Worm (Caenorhabditis elegans): ENCODE measurements around the gene Y27F2A.10.
"Not testable (repeated sequence)": the region's sequence is repeated elsewhere in the genome, so short reads cannot be mapped to it uniquely, and the experiment has no call there.

Gene Y27F2A.10

DNA sequence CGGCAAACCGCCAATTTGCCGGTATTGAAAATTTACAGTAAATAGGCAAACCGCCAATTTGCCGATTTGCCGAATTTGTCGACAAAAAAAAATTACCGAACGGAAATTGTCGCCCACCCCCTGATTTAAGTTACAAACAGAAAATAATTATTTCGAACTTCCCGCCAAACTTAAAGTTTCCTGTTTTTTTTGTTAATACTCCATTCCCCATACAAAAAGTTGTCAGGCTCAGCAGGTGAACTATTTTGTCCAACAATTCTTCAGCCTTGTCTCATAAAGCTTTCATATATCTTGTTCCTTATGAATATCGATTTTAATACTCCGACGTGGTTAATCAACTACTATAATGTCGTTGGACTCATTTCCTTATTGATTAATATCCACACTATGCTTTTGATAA is 31.3 kb upstream of the Y27F2A.10 start, which contains the start of gene sri-50:
sri-50 (plus strand) TSS at position 301 of the 400 bp plus-strand sequence.
- TF ChIP-seq F13C5.2 (tag; optimal IDR thresholded peaks at IDR 0.05) (no peak), sea-1 (GFP tag; conservative IDR thresholded peaks at IDR 0.05) (no peak), ets-7 (tag; optimal IDR thresholded peaks at IDR 0.05) (no peak), hmg-4 (GFP tag; optimal IDR thresholded peaks at IDR 0.05) (no peak), ama-1 (optimal IDR thresholded peaks at IDR 0.05) (no peak), pes-1 (GFP tag; IDR thresholded peaks at IDR 0.05) (no peak), scrt-1 (GFP tag; IDR thresholded peaks at IDR 0.05) (no peak), ceh-13 (GFP tag; optimal IDR thresholded peaks at IDR 0.05) (no peak), ceh-36 (tag; optimal IDR thresholded peaks at IDR 0.05) (no peak), tra-4 (tag; optimal IDR thresholded peaks at IDR 0.05) (no peak)

DNA sequence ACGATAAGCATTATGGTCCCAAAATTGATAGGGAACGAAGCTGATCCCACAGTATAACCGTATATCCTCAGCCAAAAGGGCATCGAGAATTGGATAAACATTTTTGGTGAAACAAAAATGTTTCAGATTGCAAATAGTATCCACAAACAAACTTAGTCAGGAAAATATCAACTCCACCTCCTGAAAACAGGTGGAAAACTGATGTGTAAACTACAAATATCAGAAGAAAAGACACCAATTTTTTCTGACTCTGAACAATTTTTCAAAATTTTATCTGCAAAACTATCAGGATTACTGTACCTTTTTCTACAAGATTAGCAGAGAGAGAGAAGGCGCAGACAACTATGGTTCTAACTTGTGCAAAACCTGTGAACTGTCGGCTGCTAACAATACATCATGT is 30.4 kb upstream of the Y27F2A.10 start, which contains the start of gene sri-53:
sri-53 (minus strand) TSS at position 101 of the 400 bp plus-strand sequence.
- TF ChIP-seq F13C5.2 (tag; optimal IDR thresholded peaks at IDR 0.05) (no peak), tbx-11 (GFP tag; IDR thresholded peaks at IDR 0.05) (no peak), tra-4 (tag; optimal IDR thresholded peaks at IDR 0.05) (no peak), hmg-4 (GFP tag; optimal IDR thresholded peaks at IDR 0.05) (no peak), flt-1 (GFP tag; IDR thresholded peaks at IDR 0.05) (no peak), hmbx-1 (tag; optimal IDR thresholded peaks at IDR 0.05) (no peak)

DNA sequence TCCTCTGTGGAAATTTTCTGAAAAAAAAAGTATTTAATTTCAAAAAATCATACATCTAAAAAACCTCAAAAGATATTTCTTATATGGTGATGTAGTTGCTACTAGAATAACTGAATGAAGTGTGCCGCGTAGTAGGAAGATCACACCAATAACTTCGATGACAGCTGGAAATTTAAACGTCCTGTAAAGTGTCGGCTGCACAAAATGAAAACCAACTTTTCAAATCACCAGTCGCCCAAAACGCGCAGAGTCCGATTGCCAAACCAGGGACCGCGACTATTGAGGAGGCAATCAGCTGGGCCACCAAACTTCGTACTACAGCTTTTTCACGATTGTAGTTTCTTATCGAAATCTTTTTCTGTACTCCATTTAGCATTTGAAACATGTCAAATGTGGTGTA is 29.2 kb upstream of the Y27F2A.10 start, which contains the start of gene sri-48:
sri-48 (minus strand) TSS at position 101 of the 400 bp plus-strand sequence.
- not testable (repeated sequence) for TF ChIP-seq sea-1 (GFP tag; conservative IDR thresholded peaks at IDR 0.05); ceh-13 (GFP tag; optimal IDR thresholded peaks at IDR 0.05); hmbx-1 (tag; optimal IDR thresholded peaks at IDR 0.05)

DNA sequence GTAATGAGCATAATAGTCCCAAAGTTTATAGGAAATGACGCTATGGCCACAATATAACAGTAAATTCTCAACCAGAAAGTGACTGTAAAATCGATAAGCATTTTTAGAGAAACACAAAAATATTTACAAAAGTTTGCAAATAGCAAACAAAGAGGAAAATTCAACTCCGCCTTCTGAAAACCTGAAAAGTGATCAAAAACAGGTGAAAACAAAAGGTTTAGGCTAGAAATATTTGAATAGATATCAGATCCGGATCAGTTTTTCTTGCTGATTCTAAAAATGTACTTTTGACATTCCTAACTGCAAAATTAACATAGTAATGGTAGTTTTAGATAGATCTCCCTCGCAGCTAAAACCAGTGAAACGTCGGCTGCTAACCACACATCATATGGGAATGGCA is 26.9 kb upstream of the Y27F2A.10 start, which contains the start of gene sri-51:
sri-51 (minus strand) TSS at position 101 of the 400 bp plus-strand sequence.
- TF ChIP-seq ceh-13 (GFP tag; optimal IDR thresholded peaks at IDR 0.05) (no peak), tra-4 (tag; optimal IDR thresholded peaks at IDR 0.05) (no peak), ama-1 (optimal IDR thresholded peaks at IDR 0.05) (no peak), tbx-37 (GFP tag; conservative IDR thresholded peaks at IDR 0.05) (no peak), aly-1 (tag; optimal IDR thresholded peaks at IDR 0.05) (no peak), tbx-11 (GFP tag; IDR thresholded peaks at IDR 0.05) (no peak), hmbx-1 (tag; optimal IDR thresholded peaks at IDR 0.05) (no peak), hnd-1 (tag; optimal IDR thresholded peaks at IDR 0.05) (no peak)

DNA sequence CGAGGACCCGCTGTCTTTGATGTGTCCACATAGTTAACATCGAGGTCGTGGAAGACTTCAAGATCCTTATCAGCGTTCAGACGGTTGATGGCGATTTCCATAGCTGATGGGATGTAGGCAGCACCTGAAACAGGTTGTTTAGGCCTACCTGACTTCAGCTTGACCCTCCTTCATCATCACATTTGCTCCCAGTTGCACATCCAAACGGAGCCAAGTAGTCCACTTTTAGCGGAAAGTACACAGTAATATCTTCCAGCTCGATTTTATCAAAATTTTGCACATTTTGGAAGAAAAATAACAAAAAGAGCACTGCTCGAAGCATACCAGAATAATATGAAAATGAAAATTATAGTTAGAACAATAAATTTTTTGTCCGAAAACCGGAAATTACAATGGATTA is 24.9 kb upstream of the Y27F2A.10 start, which contains the start of gene gcy-15:
gcy-15 (minus strand) TSS at position 101 of the 400 bp plus-strand sequence.
- TF ChIP-seq B0310.2 (tag; optimal IDR thresholded peaks at IDR 0.05) (no peak), tbx-37 (GFP tag; conservative IDR thresholded peaks at IDR 0.05) (no peak), hnd-1 (tag; optimal IDR thresholded peaks at IDR 0.05) (no peak), ama-1 (optimal IDR thresholded peaks at IDR 0.05) (no peak), hmbx-1 (tag; optimal IDR thresholded peaks at IDR 0.05) (no peak), ets-7 (tag; optimal IDR thresholded peaks at IDR 0.05) (no peak), ceh-13 (GFP tag; optimal IDR thresholded peaks at IDR 0.05) (no peak), ceh-36 (tag; optimal IDR thresholded peaks at IDR 0.05) (no peak)

DNA sequence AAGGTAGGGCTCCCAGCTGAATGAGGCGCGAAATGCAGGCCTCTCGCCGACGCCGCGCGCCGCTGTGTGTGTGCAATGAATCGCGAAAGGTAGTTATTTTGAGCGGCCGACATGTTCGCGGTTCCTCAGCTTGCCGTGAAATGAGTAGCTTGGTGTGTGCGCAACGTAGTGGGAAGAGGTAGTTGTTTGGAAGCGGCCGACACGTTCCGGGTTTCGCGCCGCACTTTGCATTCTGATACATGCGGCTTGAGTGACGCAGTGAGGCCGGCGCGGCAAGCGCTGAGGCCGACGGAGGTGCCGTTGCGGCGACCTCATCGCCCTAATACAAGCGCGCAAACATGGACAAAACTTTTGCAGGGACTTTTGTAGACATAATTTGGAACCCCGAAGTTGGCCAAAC is 23.7 kb upstream of the Y27F2A.10 start:
- no peak for TF ChIP-seq hnd-1 (tag; optimal IDR thresholded peaks at IDR 0.05)
- no peak for TF ChIP-seq aly-1 (tag; optimal IDR thresholded peaks at IDR 0.05)
- TF ChIP-seq tbx-37 (GFP tag; conservative IDR thresholded peaks at IDR 0.05) = no peak
- no peak for TF ChIP-seq sea-1 (GFP tag; conservative IDR thresholded peaks at IDR 0.05)

DNA sequence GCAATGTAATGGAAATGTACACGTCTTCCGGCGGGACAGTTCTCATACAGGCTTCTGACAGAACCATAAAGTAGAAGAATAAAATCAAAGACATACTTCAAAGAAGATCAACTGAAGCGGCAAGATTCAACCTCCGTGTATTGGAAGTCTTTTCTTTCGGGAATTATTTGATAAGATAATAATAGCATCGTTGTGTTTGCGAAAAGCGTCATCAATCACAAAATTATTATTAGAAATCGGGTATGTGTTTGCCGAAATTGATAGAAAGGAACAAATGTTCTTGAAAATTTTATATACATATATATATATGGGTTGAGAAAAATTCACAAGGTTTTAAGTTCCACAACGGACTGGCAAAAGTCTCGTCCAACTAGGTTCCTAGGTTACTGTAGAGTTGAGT is 19.5 kb upstream of the Y27F2A.10 start, which contains the start of gene Y27F2A.9:
Y27F2A.9 (minus strand) TSS at position 101 of the 400 bp plus-strand sequence.
- not testable (repeated sequence) for TF ChIP-seq tra-4 (tag; optimal IDR thresholded peaks at IDR 0.05); tbx-11 (GFP tag; IDR thresholded peaks at IDR 0.05); hmg-4 (GFP tag; optimal IDR thresholded peaks at IDR 0.05)

DNA sequence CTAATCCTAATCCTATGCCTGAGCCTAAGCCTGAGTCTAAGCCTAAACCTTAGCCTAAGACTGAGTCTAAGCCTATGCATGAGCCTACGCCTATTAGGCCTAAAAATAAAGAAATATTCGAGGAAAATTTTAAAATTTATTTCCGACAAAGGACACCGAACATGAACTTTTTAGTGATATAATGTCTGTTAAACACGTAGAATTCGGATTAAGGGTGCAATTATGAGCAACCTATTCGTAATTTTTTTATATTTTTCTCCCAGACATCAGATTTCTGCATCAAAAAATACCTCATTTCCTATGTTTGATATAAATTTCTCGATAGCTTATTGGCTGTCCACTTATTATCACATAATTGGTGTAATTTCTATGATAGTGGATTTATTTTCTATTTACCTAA is 17.0 kb upstream of the Y27F2A.10 start, which contains the start of gene Y27F2A.11:
Y27F2A.11 (plus strand) TSS at position 301 of the 400 bp plus-strand sequence.
- TF ChIP-seq sea-1 (GFP tag; conservative IDR thresholded peaks at IDR 0.05); hmg-4 (GFP tag; optimal IDR thresholded peaks at IDR 0.05); ceh-13 (GFP tag; optimal IDR thresholded peaks at IDR 0.05): not testable (repeated sequence)

DNA sequence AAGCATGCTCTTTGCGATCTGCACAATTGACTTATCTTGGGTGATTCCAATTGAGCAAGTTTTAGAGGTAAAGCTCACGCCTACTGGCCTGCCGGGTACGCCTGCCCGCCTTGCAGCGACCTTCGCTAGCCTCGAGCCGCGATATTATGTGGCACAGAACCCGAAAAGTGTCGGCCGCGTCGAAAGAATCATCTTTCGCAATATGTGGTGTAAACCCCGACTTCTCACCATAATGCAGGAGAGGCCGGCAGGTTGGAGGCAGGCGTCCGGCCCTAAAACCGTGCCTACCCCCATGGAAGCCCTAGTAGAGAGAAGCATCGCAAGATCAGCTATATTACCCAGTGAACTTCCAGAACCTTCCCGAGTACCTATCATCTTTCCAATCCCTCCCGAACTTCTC is 13.8 kb upstream of the Y27F2A.10 start:
- TF ChIP-seq tbx-11 (GFP tag; IDR thresholded peaks at IDR 0.05) (no peak), ets-7 (tag; optimal IDR thresholded peaks at IDR 0.05) (no peak), ceh-13 (GFP tag; optimal IDR thresholded peaks at IDR 0.05) (no peak), B0310.2 (tag; optimal IDR thresholded peaks at IDR 0.05) (no peak), F13C5.2 (tag; optimal IDR thresholded peaks at IDR 0.05) (no peak), aly-1 (tag; optimal IDR thresholded peaks at IDR 0.05) (no peak), ama-1 (optimal IDR thresholded peaks at IDR 0.05) (no peak), hnd-1 (tag; optimal IDR thresholded peaks at IDR 0.05) (no peak)
